Fruit fly (Drosophila melanogaster) whole organism, embryonic: ENCODE measurements around the gene Parg.

ENCODE experiments used
- Atf-2 ChIP-seq: fragments of 200-800 bp; sonication (Bioruptor generic); optimal IDR thresholded peaks from 2 replicates; lab custom pipeline; 2016; ENCODE audit warnings: missing biosample characterization, missing genetic modification characterization
- Bteb2 ChIP-seq: fragments of 200-800 bp; sonication (Bioruptor generic); optimal IDR thresholded peaks from 2 replicates; lab custom pipeline; 2016; ENCODE audit warnings: missing biosample characterization, missing genetic modification characterization
- CG10321 ChIP-seq: fragments of 200-800 bp; sonication (Bioruptor generic); IDR thresholded peaks from 2 replicates; pipeline ENCODE4 v1.3.6; 2022; ENCODE audit warnings: missing biosample characterization, missing genetic modification characterization
- CG11456 ChIP-seq: fragments of 200-800 bp; sonication (Bioruptor generic); IDR thresholded peaks from 3 replicates; pipeline ENCODE4 v1.3.6; 2022; ENCODE audit warnings: missing biosample characterization, missing genetic modification characterization
- CG1233 ChIP-seq: fragments of 200-800 bp; sonication (Bioruptor generic); optimal IDR thresholded peaks from 4 replicates; lab custom pipeline; 2018; ENCODE audit warnings: missing biosample characterization, mild to moderate bottlenecking, missing genetic modification characterization
- CG12769 ChIP-seq: fragments of 200-800 bp; sonication (Bioruptor generic); optimal IDR thresholded peaks from 2 replicates; lab custom pipeline; 2019; ENCODE audit warnings: missing biosample characterization, mild to moderate bottlenecking, missing genetic modification characterization, moderate library complexity
- CG13775 ChIP-seq: fragments of 200-800 bp; sonication (Bioruptor generic); optimal IDR thresholded peaks from 3 replicates; lab custom pipeline; 2017; ENCODE audit warnings: missing biosample characterization, mild to moderate bottlenecking, missing genetic modification characterization
- CG13894 ChIP-seq: fragments of 200-800 bp; sonication (Bioruptor generic); optimal IDR thresholded peaks from 3 replicates; lab custom pipeline; 2018; ENCODE audit warnings: missing biosample characterization, mild to moderate bottlenecking, missing genetic modification characterization, moderate library complexity
- CG14667 ChIP-seq: fragments of 200-800 bp; sonication (Bioruptor generic); IDR thresholded peaks from 2 replicates; pipeline ENCODE4 v1.3.6; 2022; ENCODE audit warnings: missing biosample characterization, missing genetic modification characterization
- CG16813 ChIP-seq: fragments of 200-800 bp; sonication (Bioruptor generic); IDR thresholded peaks from 3 replicates; pipeline ENCODE4 v1.3.6; 2022; ENCODE audit warnings: missing biosample characterization, missing genetic modification characterization; ENCODE audit not compliant: partially characterized antibody
- CG18476 ChIP-seq: fragments of 200-800 bp; sonication (Bioruptor generic); optimal IDR thresholded peaks from 2 replicates; lab custom pipeline; 2016; ENCODE audit warnings: missing biosample characterization, mild to moderate bottlenecking, missing genetic modification characterization
- CG2116 ChIP-seq: fragments of 200-800 bp; sonication (Bioruptor generic); optimal IDR thresholded peaks from 3 replicates; lab custom pipeline; 2018; ENCODE audit warnings: missing biosample characterization, mild to moderate bottlenecking, missing genetic modification characterization
- CG2199 ChIP-seq: fragments of 200-800 bp; sonication (Bioruptor generic); IDR thresholded peaks from 3 replicates; pipeline ENCODE4 v1.3.6; 2022; ENCODE audit warnings: missing biosample characterization, missing genetic modification characterization
- CG2875 ChIP-seq: fragments of 200-800 bp; sonication (Bioruptor generic); optimal IDR thresholded peaks from 2 replicates; lab custom pipeline; 2017; ENCODE audit warnings: missing biosample characterization, mild to moderate bottlenecking, missing genetic modification characterization, missing genetic modification reagents
- CG31388 ChIP-seq: fragments of 200-800 bp; sonication (Bioruptor generic); optimal IDR thresholded peaks from 2 replicates; lab custom pipeline; 2016; ENCODE audit warnings: missing biosample characterization, missing genetic modification characterization
- CG32772 ChIP-seq: fragments of 200-800 bp; sonication (Bioruptor generic); IDR thresholded peaks from 2 replicates; pipeline ENCODE4 v1.3.6; 2022; ENCODE audit warnings: missing biosample characterization, missing genetic modification characterization
- CG4424 ChIP-seq: fragments of 200-800 bp; sonication (Bioruptor generic); optimal IDR thresholded peaks from 3 replicates; lab custom pipeline; 2016; ENCODE audit warnings: missing biosample characterization, missing genetic modification characterization
- CG6689 ChIP-seq: fragments of 200-800 bp; sonication (Bioruptor generic); IDR thresholded peaks from 2 replicates; pipeline ENCODE4 v1.3.6; 2022; ENCODE audit warnings: missing biosample characterization, missing genetic modification characterization
- CG7963 ChIP-seq: fragments of 200-800 bp; sonication (Bioruptor generic); IDR thresholded peaks from 3 replicates; pipeline ENCODE4 v1.3.6; 2022; ENCODE audit warnings: missing biosample characterization, missing genetic modification characterization; ENCODE audit not compliant: partially characterized antibody
- CG8281 ChIP-seq: fragments of 200-800 bp; sonication (Bioruptor generic); optimal IDR thresholded peaks from 2 replicates; lab custom pipeline; 2018; ENCODE audit warnings: missing biosample characterization, mild to moderate bottlenecking, missing genetic modification characterization, moderate library complexity
- CrebB ChIP-seq: fragments of 200-800 bp; sonication (Bioruptor generic); optimal IDR thresholded peaks from 3 replicates; lab custom pipeline; 2018; ENCODE audit warnings: missing biosample characterization, mild to moderate bottlenecking, missing genetic modification characterization
- Dip3 ChIP-seq: fragments of 200-800 bp; sonication (Bioruptor generic); optimal IDR thresholded peaks from 3 replicates; lab custom pipeline; 2016; ENCODE audit warnings: missing biosample characterization, missing genetic modification characterization
- Doc3 ChIP-seq: fragments of 200-800 bp; sonication (Bioruptor generic); IDR thresholded peaks from 3 replicates; pipeline ENCODE4 v1.3.6; 2022; ENCODE audit warnings: missing biosample characterization, missing genetic modification characterization; ENCODE audit not compliant: partially characterized antibody
- HLHmδ ChIP-seq: fragments of 200-800 bp; sonication (Bioruptor generic); optimal IDR thresholded peaks from 2 replicates; lab custom pipeline; 2018; ENCODE audit warnings: missing biosample characterization, mild to moderate bottlenecking, missing genetic modification characterization, moderate library complexity
- MESR4 ChIP-seq: fragments of 200-800 bp; sonication (Bioruptor generic); optimal IDR thresholded peaks from 2 replicates; lab custom pipeline; 2018; ENCODE audit warnings: missing biosample characterization, mild to moderate bottlenecking, missing genetic modification characterization, moderate library complexity
- Neu2 ChIP-seq: fragments of 200-800 bp; sonication (Bioruptor generic); optimal IDR thresholded peaks from 3 replicates; lab custom pipeline; 2016; ENCODE audit warnings: missing biosample characterization, missing genetic modification characterization, borderline replicate concordance
- Nf-YA ChIP-seq: fragments of 200-800 bp; sonication (Bioruptor generic); IDR thresholded peaks from 2 replicates; pipeline ENCODE4 v1.3.6; 2022; ENCODE audit warnings: missing biosample characterization, missing genetic modification characterization
- PHDP ChIP-seq: fragments of 200-800 bp; sonication (Bioruptor generic); optimal IDR thresholded peaks from 3 replicates; lab custom pipeline; 2018; ENCODE audit warnings: missing biosample characterization, mild to moderate bottlenecking, missing genetic modification characterization, moderate library complexity
- Pdp1 ChIP-seq, 2 experiments: fragments of 200-800 bp; sonication (Bioruptor generic); optimal IDR thresholded peaks; 3 replicates each; lab custom pipeline; 2016; ENCODE audit warnings: missing biosample characterization in 2 of 2, missing genetic modification characterization in 2 of 2, mild to moderate bottlenecking in 1 of 2, moderate library complexity in 1 of 2
- Scr ChIP-seq: fragments of 200-800 bp; sonication (Bioruptor generic); IDR thresholded peaks from 2 replicates; pipeline ENCODE4 v1.3.6; 2022; ENCODE audit warnings: missing biosample characterization, missing genetic modification characterization; ENCODE audit not compliant: partially characterized antibody
- Sry-β ChIP-seq: fragments of 200-800 bp; sonication (Bioruptor generic); optimal IDR thresholded peaks from 2 replicates; lab custom pipeline; 2018; ENCODE audit warnings: missing biosample characterization, mild to moderate bottlenecking, missing genetic modification characterization, moderate library complexity
- Trl ChIP-seq, 3 experiments: fragments of >200 bp in 2 of 3; fragments of 200-800 bp in 1 of 3; sonication (Bioruptor generic) in 1 of 3; optimal IDR thresholded peaks; 2 replicates in 1 of 3; 3 replicates in 2 of 3; lab custom pipeline; 2016 to 2017; ENCODE audit warnings: missing biosample characterization in 1 of 3, missing genetic modification characterization in 1 of 3
- ac ChIP-seq: fragments of 200-800 bp; sonication (Bioruptor generic); optimal IDR thresholded peaks from 3 replicates; lab custom pipeline; 2017; ENCODE audit warnings: missing biosample characterization, mild to moderate bottlenecking, missing genetic modification characterization
- aop ChIP-seq: fragments of 200-800 bp; sonication (Bioruptor generic); IDR thresholded peaks from 2 replicates; pipeline ENCODE4 v1.3.6; 2022; ENCODE audit warnings: missing biosample characterization, missing genetic modification characterization
- bab2 ChIP-seq: fragments of 200-800 bp; sonication (Bioruptor generic); optimal IDR thresholded peaks from 2 replicates; lab custom pipeline; 2016; ENCODE audit warnings: missing biosample characterization, missing genetic modification characterization
- bigmax ChIP-seq: fragments of 200-800 bp; sonication (Bioruptor generic); optimal IDR thresholded peaks from 2 replicates; lab custom pipeline; 2018; ENCODE audit warnings: missing biosample characterization, mild to moderate bottlenecking, missing genetic modification characterization
- caup ChIP-seq: fragments of 200-800 bp; sonication (Bioruptor generic); optimal IDR thresholded peaks from 3 replicates; lab custom pipeline; 2017; ENCODE audit warnings: missing biosample characterization, mild to moderate bottlenecking, missing genetic modification characterization, moderate library complexity; ENCODE audit not compliant: severe bottlenecking
- dysf ChIP-seq: fragments of 200-800 bp; sonication (Bioruptor generic); IDR thresholded peaks from 3 replicates; pipeline ENCODE4 v1.3.6; 2022; ENCODE audit warnings: missing biosample characterization, missing genetic modification characterization
- fru ChIP-seq: fragments of >200 bp; optimal IDR thresholded peaks from 2 replicates; lab custom pipeline; 2017
- ftz-f1 ChIP-seq: fragments of 200-800 bp; sonication (Bioruptor generic); optimal IDR thresholded peaks from 2 replicates; lab custom pipeline; 2016; ENCODE audit warnings: missing biosample characterization, missing genetic modification characterization
- gfzf ChIP-seq: fragments of 200-800 bp; sonication (Bioruptor generic); optimal IDR thresholded peaks from 2 replicates; lab custom pipeline; 2016; ENCODE audit warnings: missing biosample characterization, mild to moderate bottlenecking, missing genetic modification characterization, moderate library complexity
- jumu ChIP-seq: fragments of 200-800 bp; sonication (Bioruptor generic); optimal IDR thresholded peaks from 3 replicates; lab custom pipeline; 2016; ENCODE audit warnings: missing biosample characterization, missing genetic modification characterization
- lab ChIP-seq: fragments of 200-800 bp; sonication (Bioruptor generic); optimal IDR thresholded peaks from 3 replicates; lab custom pipeline; 2017; ENCODE audit warnings: missing biosample characterization, missing genetic modification characterization, mild to moderate bottlenecking, moderate library complexity, missing genetic modification reagents
- nerfin-1 ChIP-seq: fragments of 200-800 bp; sonication (Bioruptor generic); optimal IDR thresholded peaks from 3 replicates; lab custom pipeline; 2019; ENCODE audit warnings: missing biosample characterization, mild to moderate bottlenecking, missing genetic modification characterization, moderate library complexity
- sens ChIP-seq: fragments of 200-800 bp; sonication (Bioruptor generic); peaks from one replicate; lab custom pipeline; 2016; ENCODE audit warnings: missing biosample characterization, missing genetic modification characterization
- sisA ChIP-seq: fragments of 200-800 bp; sonication (Bioruptor generic); IDR thresholded peaks from 2 replicates; pipeline ENCODE4 v1.3.6; 2022; ENCODE audit warnings: missing biosample characterization, missing genetic modification characterization
- toy ChIP-seq: fragments of 200-800 bp; sonication (Bioruptor generic); IDR thresholded peaks from 2 replicates; pipeline ENCODE4 v1.3.6; 2022; ENCODE audit warnings: missing biosample characterization, missing genetic modification characterization
- zf30C ChIP-seq: fragments of 200-800 bp; sonication (Bioruptor generic); optimal IDR thresholded peaks from 3 replicates; lab custom pipeline; 2018; ENCODE audit warnings: missing biosample characterization, mild to moderate bottlenecking, missing genetic modification characterization

The Parg gene

dm6 chrX:3672095-3672995 is 1.0 kb upstream of the Parg start (continued):
- TF ChIP-seq CG8281 (tag; lab: Kevin White, UChicago) = no peak
- no peak for TF ChIP-seq Scr (GFP tag; lab: Robert Waterston, UW)
- no peak; the same call in 2 of the 3 replicates for TF ChIP-seq CG11456 (GFP tag; lab: Robert Waterston, UW)
- no peak for TF ChIP-seq Bteb2 (GFP tag; lab: Kevin White, UChicago)
- TF ChIP-seq zf30C (GFP tag; lab: Kevin White, UChicago) = no peak
- 0 out of 2 replicates have a peak, but pooled peaks have one; percentile 23 for TF ChIP-seq CG10321
- TF ChIP-seq CG13775 (GFP tag; lab: Kevin White, UChicago) = peak; percentile 43
- peak; percentile 87 for TF ChIP-seq Dip3 (GFP tag; lab: Kevin White, UChicago)
- peak; percentile 59 for TF ChIP-seq CG13894
- TF ChIP-seq MESR4 (GFP tag; lab: Kevin White, UChicago) = no peak
- no peak for TF ChIP-seq nerfin-1 (tag; lab: Kevin White, UChicago)
- TF ChIP-seq CG12769 (tag; lab: Kevin White, UChicago) = no peak
- no peak for TF ChIP-seq aop (GFP tag; lab: Robert Waterston, UW)
- no peak for TF ChIP-seq Sry-β
- no peak for TF ChIP-seq gfzf
- TF ChIP-seq fru (lab: Kevin White, UChicago) = no peak
- TF ChIP-seq sisA (GFP tag; lab: Robert Waterston, UW) = peak; percentile 59; the same call in 1 of the 2 replicates
- 0 out of 2 replicates have a peak, but pooled peaks have one; percentile 5 for TF ChIP-seq Nf-YA (GFP tag; lab: Robert Waterston, UW)
- no peak for TF ChIP-seq Neu2 (GFP tag; lab: Kevin White, UChicago)
- TF ChIP-seq CG16813 (GFP tag; lab: Robert Waterston, UW) = no peak
- TF ChIP-seq CG7963 (GFP tag; lab: Robert Waterston, UW) = no peak
- peak; percentile 52 for TF ChIP-seq bab2 (GFP tag; lab: Kevin White, UChicago)
- TF ChIP-seq ftz-f1 (GFP tag; lab: Kevin White, UChicago) = peak; percentile 86
- TF ChIP-seq CG31388 (GFP tag; lab: Kevin White, UChicago) = no peak
- TF ChIP-seq CrebB (tag; lab: Kevin White, UChicago) = no peak
- TF ChIP-seq jumu = peak; percentile 24
- no peak for TF ChIP-seq HLHmδ (GFP tag; lab: Kevin White, UChicago)
- peak; percentile 63 for TF ChIP-seq dysf
- no peak for TF ChIP-seq CG1233
- peak; percentile 8 to 50 for TF ChIP-seq Pdp1 (GFP tag; optimal IDR thresholded peaks at IDR 0.05; lab: Kevin White, UChicago)
- TF ChIP-seq CG2199 (GFP tag; lab: Robert Waterston, UW) = no peak
- 0 out of 2 replicates have a peak, but pooled peaks have one; percentile 29 for TF ChIP-seq CG32772 (GFP tag; lab: Robert Waterston, UW)
- no peak for TF ChIP-seq CG18476 (GFP tag; lab: Kevin White, UChicago)
- TF ChIP-seq sens (GFP tag; lab: Kevin White, UChicago) = peak; percentile 76
- TF ChIP-seq ac = no peak
- no peak for TF ChIP-seq CG2875 (GFP tag; lab: Kevin White, UChicago)
- TF ChIP-seq bigmax (GFP tag; lab: Kevin White, UChicago) = peak; percentile 66
- TF ChIP-seq PHDP (tag; lab: Kevin White, UChicago) = peak; percentile 19
- TF ChIP-seq Doc3 = no peak
- peak; percentile 6 for TF ChIP-seq caup
- TF ChIP-seq Atf-2 (GFP tag; lab: Kevin White, UChicago) = no peak
- TF ChIP-seq CG2116 (GFP tag; lab: Kevin White, UChicago) = no peak
- TF ChIP-seq toy (GFP tag; lab: Robert Waterston, UW) = 0 out of 2 replicates have a peak, but pooled peaks have one; percentile 17
- TF ChIP-seq lab = peak; percentile 80
- TF ChIP-seq CG6689 (GFP tag; lab: Robert Waterston, UW) = peak; percentile 46
- TF ChIP-seq CG4424 (GFP tag; lab: Kevin White, UChicago) = no peak
- TF ChIP-seq Trl (optimal IDR thresholded peaks at IDR 0.05; lab: Kevin White, UChicago) = peak; percentile 87 to 99
- no peak for TF ChIP-seq Trl (GFP tag; optimal IDR thresholded peaks at IDR 0.05; lab: Kevin White, UChicago)
- no peak for TF ChIP-seq CG14667 (GFP tag; lab: Robert Waterston, UW)
